Worm (Caenorhabditis elegans) whole organism, L4 larva: Measurements from ENCODE around the gene C08E8.4.

Source experiments
- F37D6.2 ChIP-seq: sonication (generic microtip); optimal IDR thresholded peaks from 2 replicates; lab custom pipeline; 2016; ENCODE audit warnings: mild to moderate bottlenecking, missing genetic modification characterization, missing compliant biosample characterization
- R02D3.7 ChIP-seq: fragments of 150-350 bp; sonication (generic microtip); optimal IDR thresholded peaks from 3 replicates; lab custom pipeline; 2014; ENCODE audit warnings: missing biosample characterization, missing genetic modification characterization
- Y5F2A.4 ChIP-seq: fragments of 200-800 bp; sonication (Bioruptor generic); optimal IDR thresholded peaks from 2 replicates; lab custom pipeline; 2018; ENCODE audit warnings: mild to moderate bottlenecking, missing genetic modification characterization, missing compliant biosample characterization
- ama-1 ChIP-seq: fragments of 150-350 bp; optimal IDR thresholded peaks from 2 replicates; lab custom pipeline; 2014; ENCODE audit warnings: inconsistent platforms, mixed read lengths
- arid-1 ChIP-seq: fragments of 200-800 bp; sonication (Bioruptor generic); conservative IDR thresholded peaks from 2 replicates; pipeline ENCODE4 v1.3.6; 2022; ENCODE audit warnings: missing genetic modification reagents, missing genetic modification characterization, missing compliant biosample characterization
- attf-4 ChIP-seq: sonication (generic microtip); optimal IDR thresholded peaks from 3 replicates; lab custom pipeline; 2017; ENCODE audit warnings: missing biosample characterization, missing genetic modification characterization
- ceh-20 ChIP-seq: fragments of 200-800 bp; sonication (Bioruptor generic); IDR thresholded peaks from 2 replicates; pipeline ENCODE4 v1.3.6; 2022; ENCODE audit warnings: missing genetic modification reagents, missing genetic modification characterization, missing compliant biosample characterization
- ceh-28 ChIP-seq: fragments of 150-350 bp; optimal IDR thresholded peaks from 2 replicates; lab custom pipeline; 2014; ENCODE audit warnings: missing biosample characterization, missing genetic modification reagents, missing genetic modification characterization
- ceh-82 ChIP-seq: sonication (generic microtip); optimal IDR thresholded peaks from 2 replicates; lab custom pipeline; 2017; ENCODE audit warnings: missing biosample characterization, missing genetic modification characterization
- cey-2 ChIP-seq: sonication (generic microtip); optimal IDR thresholded peaks from 3 replicates; lab custom pipeline; 2017; ENCODE audit warnings: missing genetic modification characterization, mild to moderate bottlenecking, missing compliant biosample characterization, antibody characterized with exemption, borderline replicate concordance; ENCODE audit not compliant: insufficient read depth
- ctbp-1 ChIP-seq: fragments of 200-800 bp; sonication (Bioruptor generic); IDR thresholded peaks from 2 replicates; pipeline ENCODE4 v1.3.6; 2022; ENCODE audit warnings: missing genetic modification reagents, missing genetic modification characterization, missing compliant biosample characterization
- daf-8 ChIP-seq: fragments of 200-800 bp; sonication (Bioruptor generic); IDR thresholded peaks from 2 replicates; pipeline ENCODE4 v1.3.6; 2022; ENCODE audit warnings: missing genetic modification characterization, missing compliant biosample characterization
- dpl-1 ChIP-seq: fragments of 150-350 bp; optimal IDR thresholded peaks from 2 replicates; lab custom pipeline; 2014; ENCODE audit warnings: missing biosample characterization, missing genetic modification reagents, missing genetic modification characterization
- dve-1 ChIP-seq: sonication (generic microtip); optimal IDR thresholded peaks from 2 replicates; lab custom pipeline; 2017; ENCODE audit warnings: antibody characterized with exemption, mild to moderate bottlenecking, missing genetic modification characterization, missing compliant biosample characterization; ENCODE audit not compliant: insufficient read depth
- egl-27 ChIP-seq: sonication (generic microtip); optimal IDR thresholded peaks from 3 replicates; lab custom pipeline; 2017; ENCODE audit warnings: missing biosample characterization, missing genetic modification reagents, missing genetic modification characterization
- egl-43 ChIP-seq: fragments of 200-800 bp; sonication (Bioruptor generic); IDR thresholded peaks from 2 replicates; pipeline ENCODE4 v1.3.6; 2022; ENCODE audit warnings: missing genetic modification reagents, missing genetic modification characterization, missing compliant biosample characterization
- hif-1 ChIP-seq, 2 experiments: sonication (generic microtip); optimal IDR thresholded peaks; 2 replicates each; lab custom pipeline; 2016 to 2017; ENCODE audit warnings: missing compliant biosample characterization in 2 of 2, missing genetic modification characterization in 2 of 2, missing genetic modification reagents in 2 of 2, missing genotype in 2 of 2, mild to moderate bottlenecking in 1 of 2
- hlh-30 ChIP-seq: sonication (generic microtip); optimal IDR thresholded peaks from 2 replicates; lab custom pipeline; 2017; ENCODE audit warnings: antibody characterized with exemption, mild to moderate bottlenecking, missing genetic modification characterization, missing compliant biosample characterization; ENCODE audit not compliant: insufficient read depth
- hmg-1.1 ChIP-seq: fragments of 200-800 bp; sonication (Bioruptor generic); IDR thresholded peaks from 2 replicates; pipeline ENCODE4 v1.3.6; 2022; ENCODE audit warnings: missing genetic modification reagents, missing genetic modification characterization, missing compliant biosample characterization
- lim-7 ChIP-seq: fragments of 200-800 bp; sonication (Bioruptor generic); IDR thresholded peaks from 2 replicates; pipeline ENCODE4 v1.3.6; 2022; ENCODE audit warnings: missing genetic modification characterization, missing compliant biosample characterization
- lin-1 ChIP-seq: fragments of 200-800 bp; sonication (Bioruptor generic); IDR thresholded peaks from 2 replicates; pipeline ENCODE4 v1.3.6; 2022; ENCODE audit warnings: missing genetic modification reagents, missing genetic modification characterization, missing compliant biosample characterization
- lin-29 ChIP-seq: fragments of 200-800 bp; sonication (Bioruptor generic); IDR thresholded peaks from 2 replicates; pipeline ENCODE4 v1.3.6; 2022; ENCODE audit warnings: missing genetic modification reagents, missing genetic modification characterization, missing compliant biosample characterization
- lin-38 ChIP-seq: fragments of 200-800 bp; sonication (Bioruptor generic); IDR thresholded peaks from 2 replicates; pipeline ENCODE4 v1.3.6; 2022; ENCODE audit warnings: missing genetic modification reagents, missing genetic modification characterization, missing compliant biosample characterization
- lin-39 ChIP-seq: fragments of 150-350 bp; optimal IDR thresholded peaks from 2 replicates; lab custom pipeline; 2014; ENCODE audit warnings: missing biosample characterization, missing genetic modification reagents, missing genetic modification characterization
- lsy-2 ChIP-seq, 2 experiments: fragments of 150-350 bp in 1 of 2; sonication (generic microtip) in 1 of 2; optimal IDR thresholded peaks; 2 replicates each; lab custom pipeline; 2014 to 2017; ENCODE audit warnings: missing biosample characterization in 2 of 2, missing genetic modification characterization in 2 of 2
- madf-5 ChIP-seq, 2 experiments: fragments of 200-800 bp; sonication (Bioruptor generic); IDR thresholded peaks; 2 replicates each; pipeline ENCODE4 v1.3.6; 2022; ENCODE audit warnings: missing compliant biosample characterization in 2 of 2, missing genetic modification characterization in 2 of 2
- mep-1 ChIP-seq: fragments of 150-350 bp; sonication (generic microtip); optimal IDR thresholded peaks from 3 replicates; lab custom pipeline; 2014; ENCODE audit warnings: missing biosample characterization, missing genetic modification characterization
- mxl-3 ChIP-seq: fragments of 200-800 bp; sonication (Bioruptor generic); optimal IDR thresholded peaks from 2 replicates; lab custom pipeline; 2018; ENCODE audit warnings: mild to moderate bottlenecking, missing genetic modification characterization, missing compliant biosample characterization
- nhr-111 ChIP-seq: fragments of 200-800 bp; sonication (Bioruptor generic); optimal IDR thresholded peaks from 2 replicates; lab custom pipeline; 2018; ENCODE audit warnings: mild to moderate bottlenecking, missing genetic modification characterization, missing compliant biosample characterization
- nhr-237 ChIP-seq: sonication (generic microtip); optimal IDR thresholded peaks from 2 replicates; lab custom pipeline; 2017; ENCODE audit warnings: missing biosample characterization, missing genetic modification characterization
- nhr-41 ChIP-seq: fragments of 200-800 bp; sonication (Bioruptor generic); IDR thresholded peaks from 2 replicates; pipeline ENCODE4 v1.3.6; 2022; ENCODE audit warnings: missing genetic modification reagents, missing genetic modification characterization, missing compliant biosample characterization
- nhr-48 ChIP-seq: sonication (generic microtip); optimal IDR thresholded peaks from 2 replicates; lab custom pipeline; 2016; ENCODE audit warnings: mild to moderate bottlenecking, missing genetic modification characterization, missing compliant biosample characterization
- nhr-76 ChIP-seq: fragments of 150-350 bp; optimal IDR thresholded peaks from 2 replicates; lab custom pipeline; 2014; ENCODE audit warnings: missing biosample characterization, missing genetic modification characterization
- pha-4 ChIP-seq, 2 experiments: fragments of 150-350 bp in 1 of 2; fragments of 200-800 bp in 1 of 2; sonication (Bioruptor generic) in 1 of 2; IDR thresholded peaks in 1 of 2; optimal IDR thresholded peaks in 1 of 2; 2 replicates each; pipeline versions ENCODE4 v1.3.6 to Lab custom; 2014 to 2022; ENCODE audit warnings: missing genetic modification characterization in 2 of 2, missing genetic modification reagents in 2 of 2, missing biosample characterization in 1 of 2, missing compliant biosample characterization in 1 of 2
- php-3 ChIP-seq: fragments of 200-800 bp; sonication (Bioruptor generic); IDR thresholded peaks from 2 replicates; pipeline ENCODE4 v1.3.6; 2022; ENCODE audit warnings: missing genetic modification reagents, missing genetic modification characterization, missing compliant biosample characterization
- pqm-1 ChIP-seq: sonication (generic microtip); optimal IDR thresholded peaks from 2 replicates; lab custom pipeline; 2017; ENCODE audit warnings: missing biosample characterization, missing genetic modification characterization
- rbr-2 ChIP-seq: sonication (generic microtip); optimal IDR thresholded peaks from 2 replicates; lab custom pipeline; 2016; ENCODE audit warnings: missing genotype, missing genetic modification characterization, missing compliant biosample characterization
- snpc-1.2 ChIP-seq: fragments of 200-800 bp; sonication (Bioruptor generic); IDR thresholded peaks from 2 replicates; pipeline ENCODE4 v1.3.6; 2022; ENCODE audit warnings: missing genetic modification reagents, missing genetic modification characterization, missing compliant biosample characterization
- spr-3 ChIP-seq: fragments of 200-800 bp; sonication (Bioruptor generic); optimal IDR thresholded peaks from 2 replicates; lab custom pipeline; 2018; ENCODE audit warnings: mild to moderate bottlenecking, missing genetic modification characterization, missing compliant biosample characterization
- unc-130 ChIP-seq: sonication (generic microtip); optimal IDR thresholded peaks from 2 replicates; lab custom pipeline; 2016; ENCODE audit warnings: missing genetic modification reagents, missing genetic modification characterization, missing compliant biosample characterization
- zag-1 ChIP-seq: fragments of 150-350 bp; optimal IDR thresholded peaks from 2 replicates; lab custom pipeline; 2014; ENCODE audit warnings: missing biosample characterization, missing genetic modification characterization
- ztf-11 ChIP-seq: fragments of 150-350 bp; optimal IDR thresholded peaks from 2 replicates; lab custom pipeline; 2014; ENCODE audit warnings: missing biosample characterization, missing genetic modification characterization
- ztf-7 ChIP-seq: fragments of 150-350 bp; optimal IDR thresholded peaks from 2 replicates; lab custom pipeline; 2014; ENCODE audit warnings: missing biosample characterization, missing genetic modification characterization

The C08E8.4 gene

ce11 chrV:18331086-18331485, 40.6 kb upstream of the C08E8.4 start, which contains the start of gene B0462.4:
Gene B0462.4 (minus strand): TSS chrV:18331186.
- TF ChIP-seq mep-1 (tag; lab: Kevin White, UChicago) (no peak), arid-1 (no peak), mxl-3 (GFP tag; lab: Kevin White, UChicago) (no peak), lim-7 (GFP tag; lab: Robert Waterston, UW) (no peak), php-3 (GFP tag; lab: Robert Waterston, UW) (no peak), Y5F2A.4 (GFP tag; lab: Kevin White, UChicago) (no peak), ztf-11 (tag; lab: Kevin White, UChicago) (no peak), lin-29 (GFP tag; lab: Robert Waterston, UW) (no peak), pqm-1 (tag; lab: Kevin White, UChicago) (no peak), hmg-1.1 (GFP tag; lab: Robert Waterston, UW) (no peak), egl-43 (GFP tag; lab: Robert Waterston, UW) (no peak), attf-4 (tag; lab: Kevin White, UChicago) (no peak), nhr-111 (GFP tag; lab: Kevin White, UChicago) (no peak), dve-1 (tag; lab: Kevin White, UChicago) (no peak), madf-5 (GFP tag; IDR thresholded peaks at IDR 0.05; lab: Robert Waterston, UW) (no peak), hif-1 (tag; optimal IDR thresholded peaks at IDR 0.05; lab: Kevin White, UChicago) (no peak), dpl-1 (no peak)

- no peak for TF ChIP-seq R02D3.7 (tag; lab: Kevin White, UChicago)
- peak; percentile 69 for TF ChIP-seq ceh-28
Observed at ce11 chrV:18337643-18338042, 34.0 kb upstream of the C08E8.4 start.

DNA sequence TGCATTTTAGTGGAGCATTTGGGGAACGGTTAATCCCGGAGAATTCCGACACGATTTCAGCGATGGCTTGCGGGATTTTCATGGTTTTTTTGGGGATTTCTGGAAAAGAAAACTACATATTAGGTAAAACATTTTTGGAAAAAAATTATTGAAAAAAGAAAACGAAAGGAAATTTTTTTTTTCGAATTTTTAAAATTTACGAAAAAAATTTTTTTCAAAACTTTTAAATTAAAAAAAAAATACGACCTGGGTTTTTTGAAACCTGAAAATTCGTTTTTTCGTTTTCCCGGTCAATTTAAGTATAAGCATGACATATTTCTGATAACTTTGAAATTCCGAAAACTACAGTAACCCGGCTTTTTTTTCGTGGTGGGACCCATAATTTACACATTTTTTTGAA, 31.8 kb upstream of the C08E8.4 start, which contains the start of gene C08E8.10:
TSS of gene C08E8.10 (minus strand) at position 101 of the 400 bp plus-strand sequence.
- TF ChIP-seq hlh-30 (tag; lab: Kevin White, UChicago) (no peak), ceh-20 (GFP tag; lab: Robert Waterston, UW) (no peak), attf-4 (tag; lab: Kevin White, UChicago) (no peak), egl-27 (tag; lab: Kevin White, UChicago) (no peak), F37D6.2 (tag; lab: Kevin White, UChicago) (no peak), spr-3 (GFP tag; lab: Kevin White, UChicago) (no peak), lsy-2 (tag; optimal IDR thresholded peaks at IDR 0.05; lab: Kevin White, UChicago) (no peak), php-3 (GFP tag; lab: Robert Waterston, UW) (no peak)

ce11 chrV:18344194-18344593, 27.5 kb upstream of the C08E8.4 start:
- TF ChIP-seq arid-1 (0 out of 2 replicates have a peak, but pooled peaks have one; percentile 12), lin-38 (GFP tag; lab: Robert Waterston, UW) (peak; percentile 18; the same call in 1 of the 2 replicates), snpc-1.2 (GFP tag; lab: Robert Waterston, UW) (peak; percentile 53; the same call in 1 of the 2 replicates), nhr-111 (GFP tag; lab: Kevin White, UChicago) (no peak)

DNA sequence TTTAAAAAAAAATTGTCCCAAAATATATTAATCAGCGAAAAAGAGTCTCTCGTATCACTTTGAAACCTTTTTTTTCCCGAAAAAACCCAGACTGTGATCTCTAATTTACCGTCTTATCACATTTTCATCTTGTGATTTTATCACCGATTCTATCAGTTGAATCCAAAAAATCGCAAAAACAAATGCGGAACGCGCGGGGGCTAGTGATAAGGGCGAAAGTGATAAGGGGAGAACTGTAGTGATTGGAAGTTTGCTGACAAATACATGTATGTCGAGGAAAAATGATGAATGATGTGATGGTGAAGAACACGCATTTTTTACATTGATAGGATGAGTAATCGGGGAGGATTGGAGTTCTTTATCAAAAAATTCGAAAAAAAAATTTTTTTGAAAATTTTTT, 25.6 kb upstream of the C08E8.4 start:
- TF ChIP-seq daf-8 (GFP tag; lab: Robert Waterston, UW) (no peak), zag-1 (tag; lab: Kevin White, UChicago) (no peak), nhr-76 (tag; lab: Kevin White, UChicago) (peak; percentile 13), nhr-48 (tag; lab: Kevin White, UChicago) (peak; percentile 87), dve-1 (tag; lab: Kevin White, UChicago) (peak; percentile 99), ceh-82 (tag; lab: Kevin White, UChicago) (no peak), lin-1 (peak; percentile 96), nhr-237 (tag; lab: Kevin White, UChicago) (no peak), lin-39 (no peak), rbr-2 (tag; lab: Kevin White, UChicago) (no peak), unc-130 (no peak), pha-4 (GFP tag; IDR thresholded peaks at IDR 0.05; lab: Robert Waterston, UW) (peak; percentile 57; the same call in 1 of the 2 replicates), pha-4 (tag; optimal IDR thresholded peaks at IDR 0.05; lab: Kevin White, UChicago) (no peak), ztf-7 (tag; lab: Kevin White, UChicago) (peak; percentile 34), ctbp-1 (GFP tag; lab: Robert Waterston, UW) (no peak), cey-2 (tag; lab: Kevin White, UChicago) (peak; percentile 95), nhr-111 (GFP tag; lab: Kevin White, UChicago) (no peak), php-3 (GFP tag; lab: Robert Waterston, UW) (peak; percentile 98), ama-1 (lab: Kevin White, UChicago) (no peak), nhr-41 (GFP tag; lab: Robert Waterston, UW) (peak; percentile 36; the same call in 1 of the 2 replicates)
